Fruit fly (Drosophila melanogaster) whole organism: ENCODE results near the gene CG1578.

Source experiments
- CG8478 ChIP-seq: fragments of >200 bp; optimal IDR thresholded peaks from 2 replicates; lab custom pipeline; 2018; ENCODE audit warnings: inconsistent platforms
- Dll ChIP-seq: fragments of >200 bp; optimal IDR thresholded peaks from 2 replicates; lab custom pipeline; 2017
- EcR ChIP-seq, 2 experiments: fragments of >200 bp; optimal IDR thresholded peaks; 2 replicates each; lab custom pipeline; 2017; ENCODE audit warnings: missing biosample characterization in 2 of 2, missing genetic modification characterization in 2 of 2, missing genetic modification reagents in 2 of 2
- pan ChIP-seq: fragments of >200 bp; optimal IDR thresholded peaks from 2 replicates; lab custom pipeline; 2017
- psq ChIP-seq: fragments of >200 bp; optimal IDR thresholded peaks from 2 replicates; lab custom pipeline; 2017
- usp ChIP-seq: fragments of >200 bp; optimal IDR thresholded peaks from 2 replicates; lab custom pipeline; 2017; ENCODE audit warnings: missing biosample characterization, missing genetic modification characterization, mixed read lengths

The CG1578 gene

dm6 chrX:11816434-11816948 lies at the start of gene CG1578, which contains the start of gene rudhira:
CG1578 (minus strand) TSS chrX:11816551.
rudhira (plus strand) TSS chrX:11816898.
- TF ChIP-seq psq (lab: Kevin White, UChicago) (no peak), CG8478 (lab: Kevin White, UChicago) (no peak), usp (no peak), pan (no peak), EcR (GFP tag; optimal IDR thresholded peaks at IDR 0.05; lab: Kevin White, UChicago) (no peak)

dm6 chrX:11858439-11858813 lies 42.1 kb upstream of the CG1578 start:
- TF ChIP-seq pan = no peak
- TF ChIP-seq usp = no peak

dm6 chrX:11857522-11858438 lies 41.4 kb upstream of the CG1578 start:
- no peak for TF ChIP-seq Dll (lab: Kevin White, UChicago)
- TF ChIP-seq usp = no peak
- TF ChIP-seq CG8478 (lab: Kevin White, UChicago) = no peak
- no peak for TF ChIP-seq psq (lab: Kevin White, UChicago)
- TF ChIP-seq EcR (GFP tag; optimal IDR thresholded peaks at IDR 0.05; lab: Kevin White, UChicago) = no peak
- no peak for TF ChIP-seq pan

dm6 chrX:11856867-11857266 lies 40.5 kb upstream of the CG1578 start:
- TF ChIP-seq psq (lab: Kevin White, UChicago) (no peak), pan (no peak), Dll (lab: Kevin White, UChicago) (no peak), usp (no peak), EcR (GFP tag; optimal IDR thresholded peaks at IDR 0.05; lab: Kevin White, UChicago) (no peak), CG8478 (lab: Kevin White, UChicago) (no peak)

- no peak for TF ChIP-seq CG8478 (lab: Kevin White, UChicago)
- TF ChIP-seq usp = no peak
- TF ChIP-seq pan = no peak
- TF ChIP-seq EcR (GFP tag; optimal IDR thresholded peaks at IDR 0.05; lab: Kevin White, UChicago) = no peak
- no peak for TF ChIP-seq Dll (lab: Kevin White, UChicago)
- no peak for TF ChIP-seq psq (lab: Kevin White, UChicago)
Measured at dm6 chrX:11855950-11856349, 39.6 kb upstream of the CG1578 start.

dm6 chrX:11854758-11855465 lies 38.6 kb upstream of the CG1578 start, which contains the start of the genes CG10347 and ATP7:
CG10347 (minus strand) TSS chrX:11854931.
ATP7 (plus strand) TSS chrX:11855022.
- no peak for TF ChIP-seq psq (lab: Kevin White, UChicago)
- TF ChIP-seq usp = no peak
- no peak for TF ChIP-seq Dll (lab: Kevin White, UChicago)
- no peak for TF ChIP-seq pan
- TF ChIP-seq EcR (GFP tag; optimal IDR thresholded peaks at IDR 0.05; lab: Kevin White, UChicago) = no peak
- TF ChIP-seq CG8478 (lab: Kevin White, UChicago) = no peak

dm6 chrX:11852310-11852709 lies 36.0 kb upstream of the CG1578 start, which contains the start of gene p24-1:
p24-1 (minus strand) TSS chrX:11852530.
- no peak for TF ChIP-seq usp
- no peak for TF ChIP-seq CG8478 (lab: Kevin White, UChicago)
- no peak for TF ChIP-seq psq (lab: Kevin White, UChicago)
- TF ChIP-seq Dll (lab: Kevin White, UChicago) = no peak
- no peak for TF ChIP-seq EcR (GFP tag; optimal IDR thresholded peaks at IDR 0.05; lab: Kevin White, UChicago)
- TF ChIP-seq pan = no peak

dm6 chrX:11849267-11849666 lies 32.9 kb upstream of the CG1578 start:
- TF ChIP-seq usp = no peak

- TF ChIP-seq CG8478 (lab: Kevin White, UChicago) = no peak
- TF ChIP-seq pan = no peak
- no peak for TF ChIP-seq Dll (lab: Kevin White, UChicago)
- TF ChIP-seq EcR (GFP tag; optimal IDR thresholded peaks at IDR 0.05; lab: Kevin White, UChicago) = no peak
- TF ChIP-seq psq (lab: Kevin White, UChicago) = no peak
- TF ChIP-seq usp = no peak
Measured at dm6 chrX:11848507-11849264, 32.3 kb upstream of the CG1578 start.

dm6 chrX:11846049-11846718 lies 29.8 kb upstream of the CG1578 start, which contains the start of gene CG15740:
CG15740 (minus strand) TSS chrX:11846099.
- TF ChIP-seq CG8478 (lab: Kevin White, UChicago) (no peak), EcR (GFP tag; optimal IDR thresholded peaks at IDR 0.05; lab: Kevin White, UChicago) (no peak)

dm6 chrX:11841702-11842378 lies 25.5 kb upstream of the CG1578 start:
- TF ChIP-seq usp = no peak
- no peak for TF ChIP-seq pan
- TF ChIP-seq Dll (lab: Kevin White, UChicago) = no peak
- no peak for TF ChIP-seq EcR (GFP tag; optimal IDR thresholded peaks at IDR 0.05; lab: Kevin White, UChicago)
